Worm (Caenorhabditis elegans) whole organism, L4 larva: Measurements from ENCODE around the gene glc-3.

Experiments used
- aha-1 ChIP-seq: fragments of 150-350 bp; peaks from one replicate; lab custom pipeline; 2014; ENCODE audit warnings: missing biosample characterization, missing genetic modification characterization
- lir-3 ChIP-seq: sonication (generic microtip); optimal IDR thresholded peaks from 2 replicates; lab custom pipeline; 2016; ENCODE audit warnings: mild to moderate bottlenecking, missing genetic modification characterization, missing compliant biosample characterization
- pha-4 ChIP-seq, 2 experiments: fragments of 150-350 bp in 1 of 2; fragments of 200-800 bp in 1 of 2; sonication (Bioruptor generic) in 1 of 2; IDR thresholded peaks in 1 of 2; optimal IDR thresholded peaks in 1 of 2; 2 replicates each; pipeline versions ENCODE4 v1.3.6 to Lab custom; 2014 to 2022; ENCODE audit warnings: missing genetic modification characterization in 2 of 2, missing genetic modification reagents in 2 of 2, missing biosample characterization in 1 of 2, missing compliant biosample characterization in 1 of 2
- skn-1 ChIP-seq: fragments of 150-350 bp; optimal IDR thresholded peaks from 2 replicates; lab custom pipeline; 2014; ENCODE audit warnings: missing biosample characterization, missing genetic modification characterization
- ztf-7 ChIP-seq: fragments of 150-350 bp; optimal IDR thresholded peaks from 2 replicates; lab custom pipeline; 2014; ENCODE audit warnings: missing biosample characterization, missing genetic modification characterization

The glc-3 gene

DNA sequence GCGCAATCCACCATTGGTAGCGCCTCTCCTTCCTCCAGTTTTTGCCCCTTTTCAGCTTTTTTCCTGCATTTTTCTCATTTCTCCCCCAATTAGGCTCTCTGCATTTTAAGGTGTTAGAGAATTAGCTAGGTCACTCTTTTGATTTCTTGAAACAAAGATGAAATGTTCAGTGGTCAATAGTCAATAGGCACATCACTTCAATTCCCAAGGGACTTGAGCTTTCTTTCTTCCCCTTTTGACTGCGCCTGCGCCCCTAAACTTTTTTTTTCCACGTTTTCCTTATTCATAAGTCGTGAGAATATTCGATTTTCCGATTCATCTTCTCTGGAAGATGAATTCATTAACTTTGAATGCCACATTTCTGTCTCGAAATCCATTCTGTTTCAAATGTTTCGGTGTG lies 49.6 kb downstream of the glc-3 start:
- TF ChIP-seq ztf-7 (no peak), skn-1 (tag; lab: Kevin White, UChicago) (no peak), lir-3 (tag; lab: Kevin White, UChicago) (no peak), pha-4 (GFP tag; IDR thresholded peaks at IDR 0.05; lab: Robert Waterston, UW) (no peak), pha-4 (tag; optimal IDR thresholded peaks at IDR 0.05; lab: Kevin White, UChicago) (no peak), aha-1 (tag; lab: Kevin White, UChicago) (peak; percentile 73)
